Worm (Caenorhabditis elegans) whole organism, young adult: ENCODE data around the gene ZK1055.2.

Source experiments
- B0035.1 ChIP-seq: sonication (generic microtip); optimal IDR thresholded peaks from 2 replicates; lab custom pipeline; 2016; ENCODE audit warnings: missing genetic modification characterization, mild to moderate bottlenecking, missing compliant biosample characterization, missing genotype, missing genetic modification reagents
- C17E4.6 ChIP-seq: fragments of 200-800 bp; sonication (Bioruptor generic); IDR thresholded peaks from 2 replicates; pipeline ENCODE4 v1.3.6; 2022; ENCODE audit warnings: missing genetic modification reagents, missing genetic modification characterization, missing compliant biosample characterization
- D2030.7 ChIP-seq: fragments of 200-800 bp; sonication (Bioruptor generic); IDR thresholded peaks from 2 replicates; pipeline ENCODE4 v1.3.6; 2022; ENCODE audit warnings: missing genetic modification reagents, missing genetic modification characterization, missing compliant biosample characterization
- F33H1.4 ChIP-seq: fragments of 200-800 bp; sonication (Bioruptor generic); IDR thresholded peaks from 2 replicates; pipeline ENCODE4 v1.3.6; 2022; ENCODE audit warnings: missing genetic modification reagents, missing genetic modification characterization, missing compliant biosample characterization
- F52B5.7 ChIP-seq: sonication (generic microtip); optimal IDR thresholded peaks from 2 replicates; lab custom pipeline; 2016; ENCODE audit warnings: mild to moderate bottlenecking, missing genetic modification characterization, missing compliant biosample characterization
- F55B11.4 ChIP-seq: sonication (generic microtip); optimal IDR thresholded peaks from 2 replicates; lab custom pipeline; 2016; ENCODE audit warnings: missing compliant biosample characterization, missing genetic modification characterization, borderline replicate concordance; ENCODE audit not compliant: insufficient read depth
- F57A8.1 ChIP-seq: fragments of 200-800 bp; sonication (Bioruptor generic); optimal IDR thresholded peaks from 2 replicates; lab custom pipeline; 2018; ENCODE audit warnings: mild to moderate bottlenecking, missing genetic modification characterization, moderate library complexity, missing compliant biosample characterization
- K11D2.4 ChIP-seq: fragments of 200-800 bp; sonication (Bioruptor generic); IDR thresholded peaks from 2 replicates; pipeline ENCODE4 v1.3.6; 2022; ENCODE audit warnings: missing genetic modification reagents, missing genetic modification characterization, missing compliant biosample characterization
- T07F8.4 ChIP-seq: sonication (generic microtip); optimal IDR thresholded peaks from 2 replicates; lab custom pipeline; 2016; ENCODE audit warnings: mild to moderate bottlenecking, missing genetic modification characterization, moderate library complexity, missing compliant biosample characterization
- Y56A3A.18 ChIP-seq: fragments of 200-800 bp; sonication (Bioruptor generic); IDR thresholded peaks from 2 replicates; pipeline ENCODE4 v1.3.6; 2022; ENCODE audit warnings: missing genetic modification reagents, missing genetic modification characterization, missing compliant biosample characterization
- ZK185.1 ChIP-seq: sonication (generic microtip); optimal IDR thresholded peaks from 2 replicates; lab custom pipeline; 2016; ENCODE audit warnings: mild to moderate bottlenecking, missing genetic modification characterization, missing compliant biosample characterization; ENCODE audit not compliant: poor library complexity, severe bottlenecking
- aptf-2 ChIP-seq: fragments of 200-800 bp; sonication (Bioruptor generic); conservative IDR thresholded peaks from 2 replicates; pipeline ENCODE4 v1.3.6; 2022; ENCODE audit warnings: missing genetic modification reagents, missing genetic modification characterization, missing compliant biosample characterization
- attf-5 ChIP-seq: fragments of 200-800 bp; sonication (Bioruptor generic); optimal IDR thresholded peaks from 2 replicates; lab custom pipeline; 2018; ENCODE audit warnings: mild to moderate bottlenecking, missing genetic modification characterization, missing compliant biosample characterization
- attf-6 ChIP-seq: fragments of 200-800 bp; sonication (Bioruptor generic); IDR thresholded peaks from 2 replicates; pipeline ENCODE4 v1.3.6; 2022; ENCODE audit warnings: missing genetic modification reagents, missing genetic modification characterization, missing compliant biosample characterization
- bed-1 ChIP-seq: fragments of 200-800 bp; sonication (Bioruptor generic); IDR thresholded peaks from 2 replicates; pipeline ENCODE4 v1.3.6; 2022; ENCODE audit warnings: missing genetic modification reagents, missing genetic modification characterization, missing compliant biosample characterization
- cebp-1 ChIP-seq, 2 experiments: fragments of 200-800 bp in 1 of 2; sonication (Bioruptor generic) in 1 of 2; sonication (generic microtip) in 1 of 2; IDR thresholded peaks in 1 of 2; optimal IDR thresholded peaks in 1 of 2; 2 replicates each; pipeline versions ENCODE4 v1.3.6 to Lab custom; 2017 to 2022; ENCODE audit warnings: missing compliant biosample characterization in 2 of 2, missing genetic modification characterization in 2 of 2, mild to moderate bottlenecking in 1 of 2, missing genetic modification reagents in 1 of 2, moderate library complexity in 1 of 2
- cebp-2 ChIP-seq: fragments of 200-800 bp; sonication (Bioruptor generic); IDR thresholded peaks from 2 replicates; pipeline ENCODE4 v1.3.6; 2022; ENCODE audit warnings: missing genetic modification characterization, missing compliant biosample characterization
- ceh-40 ChIP-seq: fragments of 200-800 bp; sonication (Bioruptor generic); IDR thresholded peaks from 2 replicates; pipeline ENCODE4 v1.3.6; 2022; ENCODE audit warnings: missing genetic modification characterization, missing compliant biosample characterization
- ceh-91 ChIP-seq: fragments of 200-800 bp; sonication (Bioruptor generic); IDR thresholded peaks from 2 replicates; pipeline ENCODE4 v1.3.6; 2022; ENCODE audit warnings: missing genetic modification reagents, missing genetic modification characterization, missing compliant biosample characterization
- dox-1 ChIP-seq: fragments of 200-800 bp; sonication (Bioruptor generic); IDR thresholded peaks from 2 replicates; pipeline ENCODE4 v1.3.6; 2022; ENCODE audit warnings: missing genetic modification reagents, missing genetic modification characterization, missing compliant biosample characterization
- dpff-1 ChIP-seq: sonication (generic microtip); optimal IDR thresholded peaks from 2 replicates; lab custom pipeline; 2017; ENCODE audit warnings: mild to moderate bottlenecking, missing genetic modification characterization, missing compliant biosample characterization
- dpl-1 ChIP-seq: fragments of 150-350 bp; optimal IDR thresholded peaks from 2 replicates; lab custom pipeline; 2014; ENCODE audit warnings: missing biosample characterization, missing genetic modification reagents, missing genetic modification characterization
- egl-44 ChIP-seq: fragments of 200-800 bp; sonication (Bioruptor generic); IDR thresholded peaks from 2 replicates; pipeline ENCODE4 v1.3.6; 2022; ENCODE audit warnings: missing genetic modification reagents, missing genetic modification characterization, missing compliant biosample characterization
- egrh-3 ChIP-seq: fragments of 200-800 bp; sonication (Bioruptor generic); IDR thresholded peaks from 2 replicates; pipeline ENCODE4 v1.3.6; 2022; ENCODE audit warnings: missing genetic modification reagents, missing genetic modification characterization, missing compliant biosample characterization
- ekl-4 ChIP-seq: fragments of 200-800 bp; sonication (Bioruptor generic); IDR thresholded peaks from 2 replicates; pipeline ENCODE4 v1.3.6; 2022; ENCODE audit warnings: missing genetic modification reagents, missing genetic modification characterization, missing compliant biosample characterization
- fkh-3 ChIP-seq: sonication (generic microtip); optimal IDR thresholded peaks from 2 replicates; lab custom pipeline; 2016; ENCODE audit warnings: mild to moderate bottlenecking, missing genetic modification characterization, missing compliant biosample characterization
- him-1 ChIP-seq: sonication (generic microtip); optimal IDR thresholded peaks from 2 replicates; lab custom pipeline; 2016; ENCODE audit warnings: missing genotype, missing genetic modification reagents, missing genetic modification characterization, missing compliant biosample characterization
- hmg-1.2 ChIP-seq: fragments of 200-800 bp; sonication (Bioruptor generic); IDR thresholded peaks from 2 replicates; pipeline ENCODE4 v1.3.6; 2022; ENCODE audit warnings: missing genetic modification reagents, missing genetic modification characterization, missing compliant biosample characterization
- lag-1 ChIP-seq: fragments of 200-800 bp; sonication (Bioruptor generic); IDR thresholded peaks from 2 replicates; pipeline ENCODE4 v1.3.6; 2022; ENCODE audit warnings: missing genetic modification reagents, missing genetic modification characterization, missing compliant biosample characterization
- lin-35 ChIP-seq, 3 experiments: fragments of 150-350 bp in 2 of 3; sonication (generic microtip) in 1 of 3; optimal IDR thresholded peaks; 2 replicates each; lab custom pipeline; 2014 to 2018; ENCODE audit warnings: missing biosample characterization in 3 of 3, missing genetic modification characterization in 3 of 3, missing genetic modification reagents in 3 of 3
- lir-1 ChIP-seq: fragments of 200-800 bp; sonication (Bioruptor generic); conservative IDR thresholded peaks from 2 replicates; pipeline ENCODE4 v1.3.6; 2022; ENCODE audit warnings: missing genetic modification reagents, missing genetic modification characterization, missing compliant biosample characterization
- mel-28 ChIP-seq: sonication (generic microtip); optimal IDR thresholded peaks from 2 replicates; lab custom pipeline; 2016; ENCODE audit warnings: borderline replicate concordance, mild to moderate bottlenecking, missing genetic modification characterization, missing compliant biosample characterization
- mxl-1 ChIP-seq: sonication (generic microtip); optimal IDR thresholded peaks from 2 replicates; lab custom pipeline; 2016; ENCODE audit warnings: missing genetic modification characterization, missing compliant biosample characterization
- nfyb-1 ChIP-seq: fragments of 200-800 bp; sonication (Bioruptor generic); IDR thresholded peaks from 2 replicates; pipeline ENCODE4 v1.3.6; 2022; ENCODE audit warnings: missing genetic modification reagents, missing genetic modification characterization, missing compliant biosample characterization
- pha-4 ChIP-seq: fragments of 150-350 bp; sonication (generic microtip); optimal IDR thresholded peaks from 2 replicates; lab custom pipeline; 2014; ENCODE audit warnings: missing biosample characterization, missing genetic modification reagents, missing genetic modification characterization
- rcor-1 ChIP-seq: fragments of 200-800 bp; sonication (Bioruptor generic); IDR thresholded peaks from 2 replicates; pipeline ENCODE4 v1.3.6; 2022; ENCODE audit warnings: missing genetic modification reagents, missing genetic modification characterization, missing compliant biosample characterization
- rec-8 ChIP-seq, 2 experiments: sonication (generic microtip); optimal IDR thresholded peaks; 2 replicates each; lab custom pipeline; 2016; ENCODE audit warnings: mild to moderate bottlenecking in 2 of 2, missing genetic modification characterization in 2 of 2, missing genetic modification reagents in 2 of 2, missing genotype in 2 of 2, missing biosample characterization in 1 of 2, missing compliant biosample characterization in 1 of 2, moderate library complexity in 1 of 2
- sea-2 ChIP-seq: fragments of 200-800 bp; sonication (Bioruptor generic); IDR thresholded peaks from 2 replicates; pipeline ENCODE4 v1.3.6; 2022; ENCODE audit warnings: missing genetic modification characterization, missing compliant biosample characterization
- snpc-1.1 ChIP-seq: sonication (generic microtip); optimal IDR thresholded peaks from 2 replicates; lab custom pipeline; 2017; ENCODE audit warnings: missing genetic modification characterization, mild to moderate bottlenecking, missing compliant biosample characterization, antibody characterized with exemption, moderate library complexity, missing genotype, missing genetic modification reagents; ENCODE audit not compliant: insufficient read depth
- snpc-3.4 ChIP-seq: sonication (generic microtip); optimal IDR thresholded peaks from 2 replicates; lab custom pipeline; 2017; ENCODE audit warnings: missing genetic modification characterization, mild to moderate bottlenecking, missing compliant biosample characterization, antibody characterized with exemption, moderate library complexity, missing genotype, missing genetic modification reagents
- snpc-4 ChIP-seq, 5 experiments: fragments of 150-350 bp in 1 of 5; sonication (generic microtip) in 4 of 5; optimal IDR thresholded peaks; 2 replicates each; lab custom pipeline; 2014 to 2018; ENCODE audit warnings: missing genetic modification characterization in 5 of 5, missing biosample characterization in 3 of 5, antibody characterized with exemption in 2 of 5, mild to moderate bottlenecking in 2 of 5, missing compliant biosample characterization in 2 of 5, missing genotype in 2 of 5, moderate library complexity in 2 of 5, missing genetic modification reagents in 1 of 5
- unc-62 ChIP-seq: fragments of 150-350 bp; optimal IDR thresholded peaks from 2 replicates; lab custom pipeline; 2014; ENCODE audit warnings: missing biosample characterization, missing genetic modification reagents, missing genetic modification characterization
- xnd-1 ChIP-seq: sonication (generic microtip); optimal IDR thresholded peaks from 2 replicates; lab custom pipeline; 2016; ENCODE audit warnings: missing genotype, missing genetic modification reagents, missing genetic modification characterization, missing compliant biosample characterization
- ztf-25 ChIP-seq: fragments of 200-800 bp; sonication (Bioruptor generic); IDR thresholded peaks from 2 replicates; pipeline ENCODE4 v1.3.6; 2022; ENCODE audit warnings: missing genetic modification reagents, missing genetic modification characterization, missing compliant biosample characterization
- ztf-26 ChIP-seq: sonication (generic microtip); optimal IDR thresholded peaks from 2 replicates; lab custom pipeline; 2017; ENCODE audit warnings: missing genetic modification characterization, missing compliant biosample characterization

ZK1055.2 gene

DNA sequence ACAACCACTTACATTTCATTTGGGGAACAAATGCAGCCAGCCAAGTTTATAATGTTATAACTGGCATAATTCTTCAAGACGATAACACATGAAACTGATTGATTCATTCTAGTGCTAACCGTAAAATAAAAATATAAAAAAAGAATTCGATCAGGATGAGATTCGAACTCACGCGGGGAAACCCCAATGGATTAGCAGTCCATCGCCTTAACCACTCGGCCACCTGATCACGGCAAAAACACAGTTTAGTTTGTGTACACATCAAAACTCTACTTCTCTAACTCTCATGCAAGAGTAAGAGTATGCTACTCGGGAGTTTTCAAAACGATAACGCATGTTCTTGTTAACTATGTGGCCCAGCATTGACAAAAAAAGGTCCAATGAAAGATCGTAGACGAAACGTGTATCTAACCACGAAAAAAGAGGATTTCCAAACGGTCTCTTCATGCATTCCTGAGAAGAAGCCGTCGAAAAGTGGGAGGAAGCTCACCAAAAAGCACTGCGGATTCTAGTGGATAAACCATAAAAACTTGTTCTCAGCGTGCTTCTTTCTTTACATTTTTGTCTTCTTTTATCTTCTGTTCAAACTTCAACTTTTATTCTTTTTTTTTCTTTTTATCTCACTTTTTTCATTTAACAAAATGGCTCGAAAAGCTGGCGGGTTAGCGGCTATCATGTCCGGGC is 38.5 kb upstream of the ZK1055.2 start, which contains the start of gene twk-10 (continued):
- TF ChIP-seq sea-2 (no peak), lir-1 (GFP tag; lab: Robert Waterston, UW) (no peak), attf-6 (GFP tag; lab: Robert Waterston, UW) (no peak), F52B5.7 (tag; lab: Kevin White, UChicago) (no peak), ceh-40 (peak; percentile 57; the same call in 1 of the 2 replicates), D2030.7 (GFP tag; lab: Robert Waterston, UW) (peak; percentile 53), xnd-1 (tag; lab: Kevin White, UChicago) (no peak), lag-1 (GFP tag; lab: Robert Waterston, UW) (no peak), cebp-2 (GFP tag; lab: Robert Waterston, UW) (0 out of 2 replicates have a peak, but pooled peaks have one; percentile 47), F57A8.1 (peak; percentile 50), C17E4.6 (GFP tag; lab: Robert Waterston, UW) (no peak), ZK185.1 (tag; lab: Kevin White, UChicago) (peak; percentile 70), F55B11.4 (no peak), K11D2.4 (GFP tag; lab: Robert Waterston, UW) (no peak), bed-1 (GFP tag; lab: Robert Waterston, UW) (no peak), egl-44 (GFP tag; lab: Robert Waterston, UW) (no peak), F33H1.4 (0 out of 2 replicates have a peak, but pooled peaks have one; percentile 8), dpff-1 (tag; lab: Kevin White, UChicago) (no peak), snpc-4 (GFP tag; optimal IDR thresholded peaks at IDR 0.05; lab: Kevin White, UChicago) (peak; percentile 70), snpc-4 (tag; optimal IDR thresholded peaks at IDR 0.05; lab: Kevin White, UChicago) (peak in 1 of 4 experiments; percentile 35), pha-4 (tag; lab: Kevin White, UChicago) (no peak), ekl-4 (no peak), snpc-3.4 (tag; lab: Kevin White, UChicago) (peak; percentile 32), mxl-1 (tag; lab: Kevin White, UChicago) (no peak), ceh-91 (GFP tag; lab: Robert Waterston, UW) (no peak), him-1 (peak; percentile 75), hmg-1.2 (peak; percentile 61), cebp-1 (GFP tag; IDR thresholded peaks at IDR 0.05; lab: Robert Waterston, UW) (no peak), cebp-1 (tag; optimal IDR thresholded peaks at IDR 0.05; lab: Kevin White, UChicago) (no peak), lin-35 (GFP tag; optimal IDR thresholded peaks at IDR 0.05; lab: Kevin White, UChicago) (no peak), attf-5 (peak; percentile 53), dpl-1 (GFP tag; lab: Kevin White, UChicago) (no peak), aptf-2 (GFP tag; lab: Robert Waterston, UW) (no peak), B0035.1 (tag; lab: Kevin White, UChicago) (peak; percentile 15), fkh-3 (tag; lab: Kevin White, UChicago) (no peak), mel-28 (tag; lab: Kevin White, UChicago) (no peak), rcor-1 (GFP tag; lab: Robert Waterston, UW) (peak; percentile 52; the same call in 1 of the 2 replicates), T07F8.4 (tag; lab: Kevin White, UChicago) (peak; percentile 35), unc-62 (GFP tag; lab: Kevin White, UChicago) (no peak), nfyb-1 (GFP tag; lab: Robert Waterston, UW) (peak; percentile 73; the same call in 1 of the 2 replicates), egrh-3 (GFP tag; lab: Robert Waterston, UW) (no peak), ztf-25 (GFP tag; lab: Robert Waterston, UW) (peak; percentile 84; the same call in 1 of the 2 replicates), dox-1 (GFP tag; lab: Robert Waterston, UW) (peak; percentile 72; the same call in 1 of the 2 replicates), Y56A3A.18 (GFP tag; lab: Robert Waterston, UW) (peak; percentile 77), snpc-1.1 (tag; lab: Kevin White, UChicago) (no peak), ztf-26 (tag; lab: Kevin White, UChicago) (no peak), rec-8 (tag; optimal IDR thresholded peaks at IDR 0.05; lab: Kevin White, UChicago) (peak in 1 of 2 experiments; percentile 73)
